Fruit fly (Drosophila melanogaster) S2 (cell line): Measurements from ENCODE around the gene beta-Man.

Experiments used
- CG8478 ChIP-seq: fragments of >200 bp; optimal IDR thresholded peaks from 2 replicates; lab custom pipeline; 2018
- CTCF ChIP-seq, 2 experiments: fragments of >200 bp; optimal IDR thresholded peaks; 2 replicates each; lab custom pipeline; 2018

DNA sequence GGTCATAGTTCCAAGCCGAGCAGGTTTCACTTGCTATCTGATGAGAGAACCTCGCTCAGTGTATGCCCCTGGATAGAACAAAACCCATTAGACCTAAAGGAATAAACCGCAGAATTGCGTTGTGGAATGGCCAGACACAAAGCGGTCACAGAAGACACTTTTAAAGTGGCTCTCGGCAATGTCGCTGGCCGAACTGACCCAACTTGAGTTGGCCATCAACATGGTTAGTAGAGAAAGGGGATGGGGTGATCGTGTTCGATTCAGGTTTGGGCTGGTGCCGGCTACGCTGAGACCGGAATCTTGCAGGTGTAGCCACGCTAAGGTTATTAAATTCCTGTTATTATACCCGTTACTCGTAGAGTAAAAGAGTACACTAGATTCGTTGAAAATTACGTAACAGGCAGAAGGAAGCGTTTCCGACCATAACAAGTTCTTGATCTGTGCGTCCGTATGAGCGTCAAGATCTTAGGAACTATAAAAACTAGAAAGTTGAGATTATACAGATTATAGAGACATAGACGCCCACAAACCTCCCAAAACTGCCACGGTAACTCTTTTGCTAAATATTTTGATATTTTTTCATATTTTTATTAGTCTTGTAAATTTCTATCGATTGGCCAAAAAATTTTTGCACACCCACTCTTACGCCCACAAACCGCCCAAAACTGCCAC lies 16.3 kb upstream of the beta-Man start:
- TF ChIP-seq CTCF (optimal IDR thresholded peaks at IDR 0.05; lab: Kevin White, UChicago) (no peak), CG8478 (lab: Kevin White, UChicago) (no peak)
